Worm (Caenorhabditis elegans): Measurements from ENCODE around the gene T08D2.5.
"Not testable (repeated sequence)": the region's sequence is repeated elsewhere in the genome, so short reads cannot be mapped to it uniquely, and the experiment has no call there.

DNA sequence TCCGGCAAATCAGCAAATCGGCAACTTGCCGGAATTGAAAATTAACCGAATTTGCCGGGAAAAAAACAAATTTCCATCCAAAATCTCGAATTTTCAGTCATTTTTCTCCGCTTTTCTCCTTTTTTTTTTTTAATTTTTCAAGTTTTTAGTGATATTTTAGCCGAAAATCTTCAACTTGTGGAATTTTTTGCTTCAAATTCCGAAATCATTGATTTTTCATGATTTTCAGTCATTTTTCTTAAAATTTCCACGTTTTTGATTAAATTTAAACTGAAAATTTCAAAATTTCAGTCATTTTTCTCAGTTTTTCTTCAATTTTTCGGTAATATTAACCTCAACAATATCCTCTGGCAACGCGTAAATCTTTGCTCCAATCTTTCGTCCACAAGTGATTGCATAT, 32.5 kb downstream of the T08D2.5 start, which contains the start of gene Y73B3B.3:
- not testable (repeated sequence) for TF ChIP-seq lsy-2 (tag; optimal IDR thresholded peaks at IDR 0.05); mab-9 (GFP tag; IDR thresholded peaks at IDR 0.05); ces-1 (GFP tag; optimal IDR thresholded peaks at IDR 0.05); unc-62 (GFP tag; optimal IDR thresholded peaks at IDR 0.05); fos-1 (tag; optimal IDR thresholded peaks at IDR 0.05); nhr-12 (tag; optimal IDR thresholded peaks at IDR 0.05); ztf-4 (tag; optimal IDR thresholded peaks at IDR 0.05); fkh-10 (GFP tag; optimal IDR thresholded peaks at IDR 0.05); ztf-11 (tag; optimal IDR thresholded peaks at IDR 0.05); mdl-1 (tag; optimal IDR thresholded peaks at IDR 0.05); irx-1 (tag; optimal IDR thresholded peaks at IDR 0.05); unc-130 (tag; optimal IDR thresholded peaks at IDR 0.05); C34B4.2 (tag; optimal IDR thresholded peaks at IDR 0.05); unc-30 (tag; optimal IDR thresholded peaks at IDR 0.05)
